Worm (Caenorhabditis elegans): ENCODE measurements around the gene denn-4.

Gene denn-4

DNA sequence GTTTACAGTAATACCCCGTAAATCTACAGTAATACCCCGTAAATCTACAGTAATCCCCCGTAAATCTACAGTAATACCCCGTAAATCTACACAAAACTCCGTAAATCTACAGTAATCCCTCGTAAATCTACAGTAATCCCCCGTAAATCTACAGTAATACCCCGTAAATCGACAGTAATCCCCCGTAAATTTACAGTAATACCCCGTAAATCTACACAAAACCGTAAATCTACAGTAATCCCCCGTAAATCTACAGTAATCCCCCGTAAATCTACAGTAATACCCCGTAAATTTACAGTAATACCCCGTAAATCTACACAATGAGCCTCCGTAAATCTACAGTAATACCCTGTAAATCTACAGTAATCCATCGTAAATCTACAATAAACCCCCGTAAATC, 26.1 kb downstream of the denn-4 start:
- peak; percentile 9 for TF ChIP-seq dve-1 (tag; optimal IDR thresholded peaks at IDR 0.05)

DNA sequence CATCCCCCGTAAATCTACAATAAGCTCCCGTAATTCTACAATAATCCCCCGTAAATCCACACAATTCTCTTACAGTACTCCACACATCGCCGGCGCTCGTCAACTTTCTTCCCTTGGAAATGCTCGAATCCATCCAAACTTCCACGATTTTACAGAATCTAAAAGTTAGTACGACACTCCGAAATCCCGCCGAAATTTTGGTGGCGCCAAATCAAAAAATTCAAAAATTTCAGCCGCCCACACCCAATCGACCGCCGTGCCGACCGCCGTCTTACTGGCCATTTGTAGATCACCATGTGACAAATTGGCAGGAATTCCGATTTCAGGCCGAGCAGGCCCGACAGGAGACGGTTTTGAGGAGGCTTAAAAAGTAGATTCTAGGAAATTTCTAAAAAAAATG, 28.5 kb downstream of the denn-4 start:
- TF ChIP-seq madf-2 (tag; optimal IDR thresholded peaks at IDR 0.05) (no peak), ceh-14 (tag; optimal IDR thresholded peaks at IDR 0.05) (no peak), unc-86 (tag; optimal IDR thresholded peaks at IDR 0.05) (no peak), pqm-1 (tag; optimal IDR thresholded peaks at IDR 0.05) (no peak), odd-2 (tag; optimal IDR thresholded peaks at IDR 0.05) (no peak), pat-9 (tag; optimal IDR thresholded peaks at IDR 0.05) (no peak), Y22D7AL.16 (tag; optimal IDR thresholded peaks at IDR 0.05) (no peak), ets-4 (tag; optimal IDR thresholded peaks at IDR 0.05) (no peak), sdc-2 (tag; optimal IDR thresholded peaks at IDR 0.05) (no peak), unc-3 (GFP tag; conservative IDR thresholded peaks at IDR 0.05) (no peak), unc-3 (tag; optimal IDR thresholded peaks at IDR 0.05) (no peak), T23F11.4 (GFP tag; optimal IDR thresholded peaks at IDR 0.05) (no peak), pax-1 (tag; optimal IDR thresholded peaks at IDR 0.05) (no peak), K09A11.1 (tag; optimal IDR thresholded peaks at IDR 0.05; ENCODE audit: insufficient read depth) (no peak), pag-3 (tag; optimal IDR thresholded peaks at IDR 0.05; ENCODE audit: borderline replicate concordance) (no peak), ceh-19 (GFP tag; optimal IDR thresholded peaks at IDR 0.05) (no peak)

DNA sequence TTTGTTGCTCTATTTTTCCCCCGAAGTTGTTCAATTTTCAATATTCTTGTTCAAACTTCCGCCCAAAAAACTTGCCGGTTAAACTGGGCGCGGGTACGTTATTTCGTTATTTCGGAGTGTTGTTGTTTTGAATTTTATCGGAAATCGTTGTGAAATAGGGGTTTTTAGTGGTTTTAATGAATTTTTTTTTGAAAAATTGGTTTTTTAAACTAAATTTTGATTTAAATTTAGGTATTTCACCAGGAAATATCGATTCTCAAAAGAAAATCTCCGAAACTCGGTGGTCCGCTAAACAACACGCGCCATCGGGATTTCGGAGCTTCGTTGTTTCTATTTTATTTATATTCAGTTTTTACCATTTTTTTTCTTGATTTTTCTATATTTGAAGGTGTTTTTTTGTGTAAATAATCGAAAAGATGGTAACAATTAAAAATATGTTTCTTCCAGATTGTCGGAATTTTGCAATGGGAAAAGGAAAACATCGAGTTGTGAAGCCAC, 29.4 kb downstream of the denn-4 start, which contains the start of gene F52C12.2:
Gene F52C12.2 (plus strand): TSS at position 448 of the 498 bp plus-strand sequence.
- TF ChIP-seq ceh-48 (tag; optimal IDR thresholded peaks at IDR 0.05) (peak; percentile 5), elt-2 (tag; optimal IDR thresholded peaks at IDR 0.05) (peak; percentile 45), unc-86 (tag; optimal IDR thresholded peaks at IDR 0.05) (peak; percentile 19), unc-42 (tag; optimal IDR thresholded peaks at IDR 0.05) (peak; percentile 63), dve-1 (tag; optimal IDR thresholded peaks at IDR 0.05) (no peak), ceh-9 (tag; optimal IDR thresholded peaks at IDR 0.05) (no peak)

DNA sequence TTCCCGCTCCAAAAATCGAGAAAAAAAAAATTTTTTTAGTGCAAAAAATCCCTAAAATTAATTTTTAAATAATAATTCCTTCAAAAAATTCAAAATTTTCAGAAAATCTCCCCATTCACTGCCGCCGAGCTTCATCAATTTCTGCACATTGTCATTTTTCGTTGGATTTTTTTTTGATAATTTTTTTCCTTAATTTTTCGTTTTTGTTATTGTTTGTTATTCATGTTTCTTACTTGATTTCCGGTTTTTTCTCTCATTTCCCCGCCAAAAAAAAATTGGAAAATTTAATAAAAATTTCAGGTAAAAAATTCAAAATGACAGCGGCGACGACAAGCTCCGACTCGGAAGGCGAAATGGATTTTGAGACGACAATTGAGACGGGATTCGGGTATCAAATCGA, 32.6 kb downstream of the denn-4 start, which contains the start of gene F52C12.6:
Gene F52C12.6 (plus strand): TSS at position 301 of the 400 bp plus-strand sequence.
- TF ChIP-seq ceh-24 (tag; optimal IDR thresholded peaks at IDR 0.05): no peak
- TF ChIP-seq C38D4.7 (GFP tag; optimal IDR thresholded peaks at IDR 0.05): no peak
- no peak for TF ChIP-seq fkh-6 (tag; optimal IDR thresholded peaks at IDR 0.05)

DNA sequence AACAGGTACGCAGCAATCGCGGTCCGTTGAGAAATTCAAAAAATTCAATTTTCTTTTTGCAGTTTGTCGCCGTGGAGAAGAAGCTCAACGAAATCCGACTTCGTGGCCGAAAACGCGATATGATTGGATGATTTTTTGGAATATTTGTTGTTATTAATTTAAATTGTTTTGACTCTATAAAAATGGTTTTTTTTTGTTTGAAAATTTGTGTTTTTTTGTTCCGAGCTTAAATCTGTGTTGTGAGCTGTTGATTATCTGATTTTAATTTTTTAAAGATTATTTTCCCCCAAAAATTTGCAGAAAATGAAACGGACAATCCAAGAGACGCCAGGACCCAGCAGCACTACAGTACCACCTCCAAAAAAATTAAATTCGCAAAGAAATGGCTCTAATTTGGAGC, 35.8 kb downstream of the denn-4 start, which contains the start of gene tdpo-1:
Gene tdpo-1 (plus strand): TSS at position 301 of the 400 bp plus-strand sequence.
- TF ChIP-seq tbx-2 (tag; optimal IDR thresholded peaks at IDR 0.05) (no peak), unc-86 (tag; optimal IDR thresholded peaks at IDR 0.05) (no peak), C08G9.2 (tag; optimal IDR thresholded peaks at IDR 0.05) (no peak), madf-2 (tag; optimal IDR thresholded peaks at IDR 0.05) (no peak), pha-2 (tag; optimal IDR thresholded peaks at IDR 0.05) (no peak), K09A11.1 (tag; optimal IDR thresholded peaks at IDR 0.05; ENCODE audit: insufficient read depth) (no peak), nhr-232 (tag; optimal IDR thresholded peaks at IDR 0.05) (no peak), Y22D7AL.16 (tag; optimal IDR thresholded peaks at IDR 0.05) (no peak), ceh-14 (tag; optimal IDR thresholded peaks at IDR 0.05) (no peak), rnt-1 (tag; optimal IDR thresholded peaks at IDR 0.05) (no peak), elt-2 (tag; optimal IDR thresholded peaks at IDR 0.05) (no peak), ceh-30 (tag; optimal IDR thresholded peaks at IDR 0.05) (no peak), npax-4 (tag; optimal IDR thresholded peaks at IDR 0.05) (no peak), pag-3 (tag; optimal IDR thresholded peaks at IDR 0.05; ENCODE audit: borderline replicate concordance) (no peak), ceh-22 (tag; optimal IDR thresholded peaks at IDR 0.05) (no peak)

DNA sequence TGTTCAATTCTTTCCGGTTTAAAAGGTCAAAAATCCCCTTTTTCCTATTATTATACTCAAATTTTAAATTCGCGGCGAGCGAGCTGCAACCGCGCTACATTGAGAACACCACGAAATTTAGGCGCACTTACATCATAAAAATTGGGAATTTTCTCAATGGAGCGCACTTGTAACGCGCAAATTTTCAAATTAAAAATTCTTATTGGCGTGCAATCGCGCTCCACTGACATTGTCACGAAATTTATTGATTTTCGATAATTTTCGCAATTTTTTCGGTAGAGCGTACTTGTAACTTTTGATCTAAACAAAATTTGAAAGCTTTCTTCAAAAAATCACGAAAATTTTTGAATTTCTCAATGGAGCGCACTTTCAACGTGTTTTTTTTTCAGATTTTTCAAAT, 39.4 kb downstream of the denn-4 start, which contains the start of gene ulp-3:
Gene ulp-3 (plus strand): TSS at position 388 of the 400 bp plus-strand sequence.
- TF ChIP-seq dve-1 (tag; optimal IDR thresholded peaks at IDR 0.05) (no peak), pha-4 (tag; optimal IDR thresholded peaks at IDR 0.05) (no peak)
